Fruit fly (Drosophila melanogaster): Measurements from ENCODE around the gene CG4009.

DNA sequence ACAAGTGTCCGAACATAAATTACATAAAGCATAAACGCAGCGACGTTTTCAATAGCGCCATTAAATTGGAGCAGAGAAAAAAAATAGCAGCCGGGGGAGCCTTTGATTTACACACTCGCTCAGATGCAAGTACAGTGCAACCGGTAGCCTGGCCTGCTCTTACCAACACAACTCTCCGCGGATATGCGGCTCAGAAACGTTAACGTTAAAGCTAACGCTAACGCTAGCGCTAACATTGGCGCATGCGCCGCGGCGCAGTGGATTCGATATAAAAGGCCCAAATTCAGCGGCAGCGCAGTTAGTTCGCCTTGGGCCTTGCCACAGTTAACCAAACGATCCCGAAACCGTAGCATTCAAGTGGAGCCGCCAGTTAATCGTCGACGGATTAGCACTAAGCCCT, 21.6 kb downstream of the CG4009 start, which contains the start of gene Pxd:
- no peak for TF ChIP-seq Hr39 (GFP tag; optimal IDR thresholded peaks at IDR 0.05)
- TF ChIP-seq Sox14 (GFP tag; optimal IDR thresholded peaks at IDR 0.05), result no peak
- no peak for TF ChIP-seq CG34406 (GFP tag; optimal IDR thresholded peaks at IDR 0.05)
- no peak for TF ChIP-seq CG7368 (GFP tag; optimal IDR thresholded peaks at IDR 0.05)
- no peak for TF ChIP-seq Hr38 (GFP tag; optimal IDR thresholded peaks at IDR 0.05)
- TF ChIP-seq Met (GFP tag; optimal IDR thresholded peaks at IDR 0.05), result no peak
- no peak for TF ChIP-seq Sox15 (GFP tag; optimal IDR thresholded peaks at IDR 0.05)
- TF ChIP-seq OdsH (GFP tag; optimal IDR thresholded peaks at IDR 0.05), result no peak
- no peak for TF ChIP-seq Hr4 (GFP tag; optimal IDR thresholded peaks at IDR 0.05)
- no peak for TF ChIP-seq CG6854 (GFP tag; optimal IDR thresholded peaks at IDR 0.05)
